Worm (Caenorhabditis elegans) whole organism, L2 larva: ENCODE measurements around the gene hot-6.

Experiments used
- R02D3.7 ChIP-seq: fragments of 150-350 bp; optimal IDR thresholded peaks from 2 replicates; lab custom pipeline; 2014; ENCODE audit warnings: missing biosample characterization, missing genetic modification characterization
- ZK546.5 ChIP-seq: sonication (generic microtip); optimal IDR thresholded peaks from 2 replicates; lab custom pipeline; 2017; ENCODE audit warnings: missing biosample characterization, missing genetic modification characterization
- aly-2 ChIP-seq: fragments of 150-350 bp; optimal IDR thresholded peaks from 2 replicates; lab custom pipeline; 2014; ENCODE audit warnings: missing biosample characterization, missing genetic modification characterization
- elt-1 ChIP-seq: fragments of 150-350 bp; optimal IDR thresholded peaks from 2 replicates; lab custom pipeline; 2014; ENCODE audit warnings: missing biosample characterization, missing genetic modification characterization
- lin-13 ChIP-seq: fragments of 150-350 bp; optimal IDR thresholded peaks from 2 replicates; lab custom pipeline; 2014; ENCODE audit warnings: missing biosample characterization, missing genetic modification reagents, missing genetic modification characterization
- lin-39 ChIP-seq: fragments of 150-350 bp; optimal IDR thresholded peaks from 2 replicates; lab custom pipeline; 2014; ENCODE audit warnings: missing biosample characterization, missing genetic modification reagents, missing genetic modification characterization
- mdl-1 ChIP-seq, 2 experiments: fragments of 150-350 bp in 1 of 2; sonication (generic microtip) in 1 of 2; optimal IDR thresholded peaks; 2 replicates each; lab custom pipeline; 2017; ENCODE audit warnings: missing biosample characterization in 2 of 2, missing genetic modification characterization in 2 of 2
- nhr-10 ChIP-seq: sonication (generic microtip); optimal IDR thresholded peaks from 2 replicates; lab custom pipeline; 2017; ENCODE audit warnings: missing biosample characterization, missing genetic modification characterization
- nhr-12 ChIP-seq: fragments of 150-350 bp; optimal IDR thresholded peaks from 2 replicates; lab custom pipeline; 2014; ENCODE audit warnings: missing biosample characterization, missing genetic modification characterization
- nhr-25 ChIP-seq: fragments of 150-350 bp; sonication (generic microtip); optimal IDR thresholded peaks from 3 replicates; lab custom pipeline; 2014; ENCODE audit warnings: missing biosample characterization, missing genetic modification characterization
- sma-9 ChIP-seq, 2 experiments: fragments of 150-350 bp in 1 of 2; sonication (generic microtip) in 1 of 2; optimal IDR thresholded peaks; 2 replicates each; lab custom pipeline; 2014 to 2016; ENCODE audit warnings: missing genetic modification characterization in 2 of 2, mild to moderate bottlenecking in 1 of 2, missing biosample characterization in 1 of 2, missing compliant biosample characterization in 1 of 2, missing genetic modification reagents in 1 of 2, moderate library complexity in 1 of 2
- unc-39 ChIP-seq: fragments of 150-350 bp; optimal IDR thresholded peaks from 2 replicates; lab custom pipeline; 2014; ENCODE audit warnings: missing biosample characterization, missing genetic modification characterization
- zag-1 ChIP-seq: fragments of 150-350 bp; optimal IDR thresholded peaks from 2 replicates; lab custom pipeline; 2014; ENCODE audit warnings: missing biosample characterization, missing genetic modification characterization
- ztf-11 ChIP-seq: sonication (generic microtip); optimal IDR thresholded peaks from 2 replicates; lab custom pipeline; 2017; ENCODE audit warnings: missing biosample characterization, missing genetic modification characterization

ce11 chrV:11046730-11047129 is 24.0 kb upstream of the hot-6 start, which contains the start of gene dhs-18:
- TF ChIP-seq mdl-1 (tag; optimal IDR thresholded peaks at IDR 0.05; lab: Kevin White, UChicago) (no peak), ZK546.5 (no peak), elt-1 (tag; lab: Kevin White, UChicago) (no peak), lin-13 (GFP tag; lab: Kevin White, UChicago) (no peak), R02D3.7 (tag; lab: Kevin White, UChicago) (no peak), lin-39 (tag; lab: Kevin White, UChicago) (no peak), nhr-12 (tag; lab: Kevin White, UChicago) (no peak), nhr-25 (tag; lab: Kevin White, UChicago) (no peak), aly-2 (no peak), sma-9 (GFP tag; optimal IDR thresholded peaks at IDR 0.05; lab: Kevin White, UChicago) (peak; percentile 30), sma-9 (tag; optimal IDR thresholded peaks at IDR 0.05; lab: Kevin White, UChicago) (no peak), nhr-10 (tag; lab: Kevin White, UChicago) (no peak), unc-39 (no peak), zag-1 (tag; lab: Kevin White, UChicago) (no peak), ztf-11 (no peak)
